Worm (Caenorhabditis elegans): ENCODE data around the gene F36H9.1.

The F36H9.1 gene

ce11 chrV:1794218-1794617, at the start of gene F36H9.1:
Gene F36H9.1, plus strand, starts transcription at chrV:1794518.
- TF ChIP-seq sea-1 (GFP tag; conservative IDR thresholded peaks at IDR 0.05) (no peak), scrt-1 (GFP tag; IDR thresholded peaks at IDR 0.05) (no peak), ets-7 (tag; optimal IDR thresholded peaks at IDR 0.05) (no peak), F13C5.2 (tag; optimal IDR thresholded peaks at IDR 0.05) (no peak), aly-1 (tag; optimal IDR thresholded peaks at IDR 0.05) (no peak), ama-1 (optimal IDR thresholded peaks at IDR 0.05) (no peak), ceh-13 (GFP tag; optimal IDR thresholded peaks at IDR 0.05) (no peak), tbx-37 (GFP tag; conservative IDR thresholded peaks at IDR 0.05) (no peak), pes-1 (GFP tag; IDR thresholded peaks at IDR 0.05) (no peak), tbx-11 (GFP tag; IDR thresholded peaks at IDR 0.05) (no peak), ceh-36 (tag; optimal IDR thresholded peaks at IDR 0.05) (no peak), flt-1 (GFP tag; IDR thresholded peaks at IDR 0.05) (no peak), tra-4 (tag; optimal IDR thresholded peaks at IDR 0.05) (no peak)

- TF ChIP-seq scrt-1 (GFP tag; IDR thresholded peaks at IDR 0.05) = no peak
- no peak for TF ChIP-seq ceh-13 (GFP tag; optimal IDR thresholded peaks at IDR 0.05)
- TF ChIP-seq tra-4 (tag; optimal IDR thresholded peaks at IDR 0.05) = no peak
- TF ChIP-seq hmbx-1 (tag; optimal IDR thresholded peaks at IDR 0.05) = no peak
- no peak for TF ChIP-seq pes-1 (GFP tag; IDR thresholded peaks at IDR 0.05)
- TF ChIP-seq tbx-11 (GFP tag; IDR thresholded peaks at IDR 0.05) = no peak
- no peak for TF ChIP-seq ets-7 (tag; optimal IDR thresholded peaks at IDR 0.05)
- no peak for TF ChIP-seq ceh-36 (tag; optimal IDR thresholded peaks at IDR 0.05)
- TF ChIP-seq sea-1 (GFP tag; conservative IDR thresholded peaks at IDR 0.05) = no peak
- TF ChIP-seq F13C5.2 (tag; optimal IDR thresholded peaks at IDR 0.05) = no peak
- no peak for TF ChIP-seq hnd-1 (tag; optimal IDR thresholded peaks at IDR 0.05)
Observed at ce11 chrV:1749053-1749452, 45.3 kb upstream of the F36H9.1 start, which contains the start of gene ZK697.8. Gene ZK697.8, minus strand, starts transcription at chrV:1749153.

- TF ChIP-seq hnd-1 (tag; optimal IDR thresholded peaks at IDR 0.05) (no peak), B0310.2 (tag; optimal IDR thresholded peaks at IDR 0.05) (no peak), hmbx-1 (tag; optimal IDR thresholded peaks at IDR 0.05) (no peak)
Observed at ce11 chrV:1751449-1751848, 42.9 kb upstream of the F36H9.1 start, which contains the start of gene srh-199. Gene srh-199, minus strand, starts transcription at chrV:1751549.

ce11 chrV:1752496-1752895, 41.8 kb upstream of the F36H9.1 start, which contains the start of gene ZK697.1:
Gene ZK697.1, plus strand, starts transcription at chrV:1752796.
- TF ChIP-seq ama-1 (optimal IDR thresholded peaks at IDR 0.05) = no peak
- TF ChIP-seq hnd-1 (tag; optimal IDR thresholded peaks at IDR 0.05) = no peak
- no peak for TF ChIP-seq sea-1 (GFP tag; conservative IDR thresholded peaks at IDR 0.05)
- TF ChIP-seq ceh-13 (GFP tag; optimal IDR thresholded peaks at IDR 0.05) = no peak
- no peak for TF ChIP-seq aly-1 (tag; optimal IDR thresholded peaks at IDR 0.05)
- TF ChIP-seq B0310.2 (tag; optimal IDR thresholded peaks at IDR 0.05) = no peak
- no peak for TF ChIP-seq pes-1 (GFP tag; IDR thresholded peaks at IDR 0.05)
- no peak for TF ChIP-seq tra-4 (tag; optimal IDR thresholded peaks at IDR 0.05)
- no peak for TF ChIP-seq hmbx-1 (tag; optimal IDR thresholded peaks at IDR 0.05)
- no peak for TF ChIP-seq hmg-4 (GFP tag; optimal IDR thresholded peaks at IDR 0.05)
- no peak for TF ChIP-seq tbx-37 (GFP tag; conservative IDR thresholded peaks at IDR 0.05)
- TF ChIP-seq tbx-11 (GFP tag; IDR thresholded peaks at IDR 0.05) = no peak
- TF ChIP-seq ets-7 (tag; optimal IDR thresholded peaks at IDR 0.05) = no peak
- TF ChIP-seq ceh-36 (tag; optimal IDR thresholded peaks at IDR 0.05) = no peak
- no peak for TF ChIP-seq F13C5.2 (tag; optimal IDR thresholded peaks at IDR 0.05)
- TF ChIP-seq scrt-1 (GFP tag; IDR thresholded peaks at IDR 0.05) = no peak
- TF ChIP-seq flt-1 (GFP tag; IDR thresholded peaks at IDR 0.05) = no peak

ce11 chrV:1755589-1755988, 38.7 kb upstream of the F36H9.1 start, which contains the start of gene ZK697.14:
Gene ZK697.14, minus strand, starts transcription at chrV:1755689.
- TF ChIP-seq hmbx-1 (tag; optimal IDR thresholded peaks at IDR 0.05) = no peak

- TF ChIP-seq hmbx-1 (tag; optimal IDR thresholded peaks at IDR 0.05) (no peak), sea-1 (GFP tag; conservative IDR thresholded peaks at IDR 0.05) (no peak), pes-1 (GFP tag; IDR thresholded peaks at IDR 0.05) (no peak), hmg-4 (GFP tag; optimal IDR thresholded peaks at IDR 0.05) (no peak), hnd-1 (tag; optimal IDR thresholded peaks at IDR 0.05) (no peak)
Observed at ce11 chrV:1756099-1756498, 38.2 kb upstream of the F36H9.1 start.

ce11 chrV:1756856-1757255, 37.5 kb upstream of the F36H9.1 start, which contains the start of gene clec-204:
Gene clec-204, plus strand, starts transcription at chrV:1757156.
- no peak for TF ChIP-seq pes-1 (GFP tag; IDR thresholded peaks at IDR 0.05)
- TF ChIP-seq hmg-4 (GFP tag; optimal IDR thresholded peaks at IDR 0.05) = no peak

ce11 chrV:1760682-1761081, 33.6 kb upstream of the F36H9.1 start, which contains the start of gene clec-205:
Gene clec-205, plus strand, starts transcription at chrV:1760893.
- no peak for TF ChIP-seq F13C5.2 (tag; optimal IDR thresholded peaks at IDR 0.05)
- TF ChIP-seq hmg-4 (GFP tag; optimal IDR thresholded peaks at IDR 0.05) = no peak
- TF ChIP-seq tbx-11 (GFP tag; IDR thresholded peaks at IDR 0.05) = no peak
- TF ChIP-seq aly-1 (tag; optimal IDR thresholded peaks at IDR 0.05) = no peak

- TF ChIP-seq aly-1 (tag; optimal IDR thresholded peaks at IDR 0.05) (no peak), ama-1 (optimal IDR thresholded peaks at IDR 0.05) (no peak), tbx-37 (GFP tag; conservative IDR thresholded peaks at IDR 0.05) (no peak), ceh-36 (tag; optimal IDR thresholded peaks at IDR 0.05) (no peak), ceh-13 (GFP tag; optimal IDR thresholded peaks at IDR 0.05) (no peak), B0310.2 (tag; optimal IDR thresholded peaks at IDR 0.05) (no peak), hnd-1 (tag; optimal IDR thresholded peaks at IDR 0.05) (no peak), hmg-4 (GFP tag; optimal IDR thresholded peaks at IDR 0.05) (no peak), pes-1 (GFP tag; IDR thresholded peaks at IDR 0.05) (no peak), tra-4 (tag; optimal IDR thresholded peaks at IDR 0.05) (no peak), ets-7 (tag; optimal IDR thresholded peaks at IDR 0.05) (no peak), flt-1 (GFP tag; IDR thresholded peaks at IDR 0.05) (no peak), hmbx-1 (tag; optimal IDR thresholded peaks at IDR 0.05) (no peak), F13C5.2 (tag; optimal IDR thresholded peaks at IDR 0.05) (no peak), sea-1 (GFP tag; conservative IDR thresholded peaks at IDR 0.05) (no peak), tbx-11 (GFP tag; IDR thresholded peaks at IDR 0.05) (no peak)
Observed at ce11 chrV:1767427-1767826, 26.9 kb upstream of the F36H9.1 start.
